Worm (Caenorhabditis elegans) whole organism, L1 larva: ENCODE measurements around the gene smg-7.

Source experiments
- C16A3.4 ChIP-seq: fragments of 150-350 bp; optimal IDR thresholded peaks from 2 replicates; lab custom pipeline; 2014; ENCODE audit warnings: missing biosample characterization, missing genetic modification characterization
- C34B4.2 ChIP-seq: sonication (generic microtip); optimal IDR thresholded peaks from 2 replicates; lab custom pipeline; 2017; ENCODE audit warnings: mild to moderate bottlenecking, missing genetic modification characterization, missing compliant biosample characterization
- alr-1 ChIP-seq: fragments of 200-800 bp; sonication (Bioruptor generic); optimal IDR thresholded peaks from 2 replicates; lab custom pipeline; 2018; ENCODE audit warnings: borderline replicate concordance, mild to moderate bottlenecking, missing genetic modification characterization, missing compliant biosample characterization
- aly-2 ChIP-seq: fragments of 150-350 bp; optimal IDR thresholded peaks from 2 replicates; lab custom pipeline; 2014; ENCODE audit warnings: missing biosample characterization, missing genetic modification characterization
- blmp-1 ChIP-seq: fragments of 150-350 bp; optimal IDR thresholded peaks from 2 replicates; lab custom pipeline; 2014; ENCODE audit warnings: missing biosample characterization, missing genetic modification characterization
- ceh-8 ChIP-seq: fragments of 200-800 bp; sonication (Bioruptor generic); optimal IDR thresholded peaks from 2 replicates; lab custom pipeline; 2018; ENCODE audit warnings: mild to moderate bottlenecking, missing genetic modification characterization, moderate library complexity, missing compliant biosample characterization
- ceh-82 ChIP-seq, 3 experiments: fragments of 150-350 bp in 1 of 3; sonication (generic microtip) in 2 of 3; optimal IDR thresholded peaks; 2 replicates each; lab custom pipeline; 2014 to 2017; ENCODE audit warnings: missing biosample characterization in 3 of 3, missing genetic modification characterization in 3 of 3
- dpl-1 ChIP-seq, 3 experiments: fragments of 150-350 bp in 2 of 3; sonication (generic microtip) in 1 of 3; optimal IDR thresholded peaks; 2 replicates each; lab custom pipeline; 2014 to 2017; ENCODE audit warnings: missing biosample characterization in 3 of 3, missing genetic modification characterization in 3 of 3, missing genetic modification reagents in 3 of 3
- dsc-1 ChIP-seq: sonication (generic microtip); optimal IDR thresholded peaks from 2 replicates; lab custom pipeline; 2016; ENCODE audit warnings: mild to moderate bottlenecking, missing genetic modification characterization, missing compliant biosample characterization
- efl-1 ChIP-seq, 4 experiments: fragments of 150-350 bp; optimal IDR thresholded peaks in 3 of 4; peaks in 1 of 4; 1 replicate in 1 of 4; 2 replicates in 3 of 4; lab custom pipeline; 2014; ENCODE audit warnings: missing biosample characterization in 2 of 4, missing genetic modification characterization in 2 of 4, missing genetic modification reagents in 2 of 4
- efl-3 ChIP-seq: fragments of 200-800 bp; sonication (Bioruptor generic); optimal IDR thresholded peaks from 2 replicates; lab custom pipeline; 2018; ENCODE audit warnings: mild to moderate bottlenecking, missing genetic modification characterization, missing compliant biosample characterization
- egl-27 ChIP-seq, 2 experiments: fragments of 150-350 bp in 1 of 2; sonication (generic microtip); optimal IDR thresholded peaks; 3 replicates each; lab custom pipeline; 2017 to 2018; ENCODE audit warnings: missing biosample characterization in 2 of 2, missing genetic modification characterization in 2 of 2, missing genetic modification reagents in 2 of 2
- elt-3 ChIP-seq, 6 experiments: fragments of 150-350 bp in 1 of 6; sonication (generic microtip); optimal IDR thresholded peaks; 2 replicates each; lab custom pipeline; 2017 to 2018; ENCODE audit warnings: missing biosample characterization in 6 of 6, missing genetic modification characterization in 6 of 6, inconsistent platforms in 1 of 6
- fkh-8 ChIP-seq: sonication (generic microtip); optimal IDR thresholded peaks from 2 replicates; lab custom pipeline; 2016; ENCODE audit warnings: mild to moderate bottlenecking, missing genetic modification characterization, missing compliant biosample characterization
- grh-1 ChIP-seq: fragments of 200-800 bp; sonication (Bioruptor generic); IDR thresholded peaks from 2 replicates; pipeline ENCODE4 v1.3.6; 2022; ENCODE audit warnings: missing genetic modification reagents, missing genetic modification characterization, missing compliant biosample characterization
- hlh-17 ChIP-seq: fragments of 200-800 bp; sonication (Bioruptor generic); optimal IDR thresholded peaks from 2 replicates; lab custom pipeline; 2018; ENCODE audit warnings: missing genetic modification characterization, mild to moderate bottlenecking, missing compliant biosample characterization, moderate library complexity, borderline replicate concordance
- hlh-4 ChIP-seq: sonication (generic microtip); optimal IDR thresholded peaks from 2 replicates; lab custom pipeline; 2016; ENCODE audit warnings: mild to moderate bottlenecking, missing genetic modification characterization, missing compliant biosample characterization
- isw-1 ChIP-seq: fragments of 200-800 bp; sonication (Bioruptor generic); IDR thresholded peaks from 2 replicates; pipeline ENCODE4 v1.3.6; 2022; ENCODE audit warnings: missing genetic modification characterization, missing compliant biosample characterization
- jun-1 ChIP-seq: fragments of 150-350 bp; optimal IDR thresholded peaks from 2 replicates; lab custom pipeline; 2014; ENCODE audit warnings: missing biosample characterization, missing genetic modification reagents, missing genetic modification characterization
- lin-13 ChIP-seq: fragments of 150-350 bp; optimal IDR thresholded peaks from 2 replicates; lab custom pipeline; 2014; ENCODE audit warnings: missing biosample characterization, missing genetic modification reagents, missing genetic modification characterization
- lin-14 ChIP-seq: fragments of 200-800 bp; sonication (Bioruptor generic); optimal IDR thresholded peaks from 2 replicates; lab custom pipeline; 2018; ENCODE audit warnings: mild to moderate bottlenecking, missing genetic modification characterization, moderate library complexity, missing compliant biosample characterization
- lin-35 ChIP-seq, 2 experiments: fragments of 150-350 bp; optimal IDR thresholded peaks; 2 replicates each; lab custom pipeline; 2014; ENCODE audit warnings: missing biosample characterization in 2 of 2, missing genetic modification characterization in 2 of 2, missing genetic modification reagents in 2 of 2
- lsy-2 ChIP-seq, 2 experiments: fragments of 150-350 bp; optimal IDR thresholded peaks; 2 replicates each; lab custom pipeline; 2014; ENCODE audit warnings: missing biosample characterization in 2 of 2, missing genetic modification characterization in 2 of 2
- mef-2 ChIP-seq: fragments of 150-350 bp; optimal IDR thresholded peaks from 2 replicates; lab custom pipeline; 2014; ENCODE audit warnings: missing biosample characterization, missing genetic modification characterization
- mep-1 ChIP-seq: fragments of 150-350 bp; optimal IDR thresholded peaks from 2 replicates; lab custom pipeline; 2014; ENCODE audit warnings: missing biosample characterization, missing genetic modification characterization
- nhr-12 ChIP-seq: sonication (generic microtip); optimal IDR thresholded peaks from 2 replicates; lab custom pipeline; 2017; ENCODE audit warnings: missing biosample characterization, missing genetic modification characterization
- nhr-20 ChIP-seq: sonication (generic microtip); optimal IDR thresholded peaks from 2 replicates; lab custom pipeline; 2016; ENCODE audit warnings: mild to moderate bottlenecking, missing genetic modification characterization, missing compliant biosample characterization
- nhr-237 ChIP-seq: fragments of 150-350 bp; optimal IDR thresholded peaks from 2 replicates; lab custom pipeline; 2014; ENCODE audit warnings: missing biosample characterization, missing genetic modification characterization
- nhr-28 ChIP-seq: fragments of 150-350 bp; optimal IDR thresholded peaks from 2 replicates; lab custom pipeline; 2014; ENCODE audit warnings: missing biosample characterization, missing genetic modification characterization
- nhr-71 ChIP-seq: sonication (generic microtip); optimal IDR thresholded peaks from 2 replicates; lab custom pipeline; 2016; ENCODE audit warnings: mild to moderate bottlenecking, missing genetic modification characterization, moderate library complexity, missing compliant biosample characterization
- nhr-77 ChIP-seq: fragments of 150-350 bp; optimal IDR thresholded peaks from 2 replicates; lab custom pipeline; 2014; ENCODE audit warnings: missing biosample characterization, missing genetic modification characterization
- pax-3 ChIP-seq: fragments of 200-800 bp; sonication (Bioruptor generic); optimal IDR thresholded peaks from 2 replicates; lab custom pipeline; 2018; ENCODE audit warnings: mild to moderate bottlenecking, missing genetic modification characterization, moderate library complexity, missing compliant biosample characterization
- rnt-1 ChIP-seq: sonication (generic microtip); optimal IDR thresholded peaks from 2 replicates; lab custom pipeline; 2016; ENCODE audit warnings: mild to moderate bottlenecking, missing genetic modification characterization, moderate library complexity, missing compliant biosample characterization
- skn-1 ChIP-seq: fragments of 150-350 bp; optimal IDR thresholded peaks from 2 replicates; lab custom pipeline; 2014; ENCODE audit warnings: missing biosample characterization, missing genetic modification characterization
- snu-23 ChIP-seq: sonication (generic microtip); optimal IDR thresholded peaks from 2 replicates; lab custom pipeline; 2016; ENCODE audit warnings: missing genetic modification characterization, missing compliant biosample characterization
- sox-4 ChIP-seq: sonication (generic microtip); optimal IDR thresholded peaks from 2 replicates; lab custom pipeline; 2016; ENCODE audit warnings: missing genetic modification characterization, missing compliant biosample characterization
- swsn-7 ChIP-seq: sonication (generic microtip); optimal IDR thresholded peaks from 2 replicates; lab custom pipeline; 2016; ENCODE audit warnings: missing genetic modification characterization, missing compliant biosample characterization
- tbx-2 ChIP-seq: sonication (generic microtip); optimal IDR thresholded peaks from 2 replicates; lab custom pipeline; 2016; ENCODE audit warnings: missing genetic modification characterization, missing compliant biosample characterization
- tlp-1 ChIP-seq: fragments of 150-350 bp; optimal IDR thresholded peaks from 2 replicates; lab custom pipeline; 2014; ENCODE audit warnings: missing biosample characterization, missing genetic modification characterization
- unc-62 ChIP-seq: fragments of 150-350 bp; optimal IDR thresholded peaks from 2 replicates; lab custom pipeline; 2014; ENCODE audit warnings: missing biosample characterization, missing genetic modification reagents, missing genetic modification characterization
- unc-86 ChIP-seq: sonication (generic microtip); optimal IDR thresholded peaks from 2 replicates; lab custom pipeline; 2016; ENCODE audit warnings: missing genetic modification characterization, missing compliant biosample characterization
- zip-4 ChIP-seq: fragments of 200-800 bp; sonication (Bioruptor generic); optimal IDR thresholded peaks from 2 replicates; lab custom pipeline; 2018; ENCODE audit warnings: mild to moderate bottlenecking, missing genetic modification characterization, moderate library complexity, missing compliant biosample characterization
- ztf-11 ChIP-seq, 2 experiments: sonication (generic microtip); optimal IDR thresholded peaks; 2 replicates each; lab custom pipeline; 2016 to 2017; ENCODE audit warnings: missing genetic modification characterization in 2 of 2, missing biosample characterization in 1 of 2, missing compliant biosample characterization in 1 of 2

smg-7 gene

ce11 chrIV:6785873-6786272 is 43.6 kb upstream of the smg-7 start (continued):
- TF ChIP-seq efl-1 (optimal IDR thresholded peaks at IDR 0.05; lab: Kevin White, UChicago) (peak; percentile 67 to 76), efl-1 (GFP tag; optimal IDR thresholded peaks at IDR 0.05 in 1 of 2; lab: Kevin White, UChicago) (peak; percentile 42 to 88), nhr-12 (tag; lab: Kevin White, UChicago) (no peak), aly-2 (peak; percentile 9), lin-35 (GFP tag; optimal IDR thresholded peaks at IDR 0.05; lab: Kevin White, UChicago) (peak; percentile 52 to 62), isw-1 (GFP tag; lab: Robert Waterston, UW) (peak; percentile 67), pax-3 (tag; lab: Kevin White, UChicago) (no peak), tlp-1 (tag; lab: Kevin White, UChicago) (no peak), skn-1 (tag; lab: Kevin White, UChicago) (peak; percentile 82), dsc-1 (tag; lab: Kevin White, UChicago) (peak; percentile 90), grh-1 (no peak), unc-86 (tag; lab: Kevin White, UChicago) (peak; percentile 53), ceh-8 (GFP tag; lab: Kevin White, UChicago) (peak; percentile 1), mep-1 (tag; lab: Kevin White, UChicago) (peak; percentile 87), C34B4.2 (tag; lab: Kevin White, UChicago) (no peak), hlh-4 (tag; lab: Kevin White, UChicago) (no peak), zip-4 (GFP tag; lab: Kevin White, UChicago) (peak; percentile 98), snu-23 (peak; percentile 89), hlh-17 (GFP tag; lab: Kevin White, UChicago) (no peak), ceh-82 (tag; optimal IDR thresholded peaks at IDR 0.05; lab: Kevin White, UChicago) (peak; percentile 47 to 78 (median 78)), C16A3.4 (no peak), nhr-237 (peak; percentile 25), jun-1 (tag; lab: Kevin White, UChicago) (peak; percentile 25), efl-3 (GFP tag; lab: Kevin White, UChicago) (no peak), sox-4 (tag; lab: Kevin White, UChicago) (no peak), fkh-8 (tag; lab: Kevin White, UChicago) (peak; percentile 35), mef-2 (peak; percentile 13), alr-1 (no peak), lin-14 (GFP tag; lab: Kevin White, UChicago) (peak; percentile 96), ztf-11 (tag; optimal IDR thresholded peaks at IDR 0.05; lab: Kevin White, UChicago) (no peak), nhr-28 (tag; lab: Kevin White, UChicago) (no peak), lin-13 (GFP tag; lab: Kevin White, UChicago) (peak; percentile 37)
- TF ChIP-seq, all 84 proteins: peak for 44

DNA sequence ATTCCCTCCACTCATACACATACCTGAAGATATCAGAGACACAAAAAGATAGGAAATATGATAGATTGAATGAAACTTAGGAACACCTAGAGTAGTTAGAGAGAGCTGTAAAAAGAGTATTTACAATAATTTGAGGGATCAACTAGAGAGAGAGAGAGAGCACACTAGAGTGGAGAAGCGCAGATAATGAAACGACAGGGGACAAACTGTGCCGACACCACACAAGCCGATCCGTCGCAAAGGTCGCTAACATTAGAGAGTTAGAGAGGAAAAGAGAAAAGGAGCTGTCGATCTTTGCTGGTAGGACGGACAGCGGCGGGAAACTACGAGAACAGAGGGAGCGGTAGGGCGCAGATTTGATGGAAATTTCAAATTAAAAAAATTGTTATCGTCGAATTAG is 42.9 kb upstream of the smg-7 start, which contains the start of gene dyci-1:
Gene dyci-1, minus strand, starts transcription at position 122 of the 400 bp plus-strand sequence.
- TF ChIP-seq snu-23 (peak; percentile 52), lsy-2 (tag; optimal IDR thresholded peaks at IDR 0.05; lab: Kevin White, UChicago) (peak in 1 of 2 experiments; percentile 49), nhr-28 (tag; lab: Kevin White, UChicago) (no peak), C34B4.2 (tag; lab: Kevin White, UChicago) (no peak), swsn-7 (tag; lab: Kevin White, UChicago) (peak; percentile 14), nhr-77 (tag; lab: Kevin White, UChicago) (peak; percentile 74), skn-1 (tag; lab: Kevin White, UChicago) (no peak), lin-35 (GFP tag; optimal IDR thresholded peaks at IDR 0.05; lab: Kevin White, UChicago) (peak; percentile 9 to 31), lin-13 (GFP tag; lab: Kevin White, UChicago) (peak; percentile 0), unc-62 (GFP tag; lab: Kevin White, UChicago) (no peak), blmp-1 (tag; lab: Kevin White, UChicago) (peak; percentile 3), elt-3 (tag; optimal IDR thresholded peaks at IDR 0.05; lab: Kevin White, UChicago) (peak in 1 of 6 experiments; percentile 27), nhr-237 (peak; percentile 29), nhr-20 (tag; lab: Kevin White, UChicago) (peak; percentile 46), egl-27 (tag; optimal IDR thresholded peaks at IDR 0.05; lab: Kevin White, UChicago) (peak in 1 of 2 experiments; percentile 15), dpl-1 (GFP tag; optimal IDR thresholded peaks at IDR 0.05; lab: Kevin White, UChicago) (peak in 2 of 3 experiments; percentile 19 to 23), lin-14 (GFP tag; lab: Kevin White, UChicago) (peak; percentile 72), rnt-1 (peak; percentile 45), nhr-71 (tag; lab: Kevin White, UChicago) (peak; percentile 17), efl-1 (optimal IDR thresholded peaks at IDR 0.05; lab: Kevin White, UChicago) (peak; percentile 14 to 34), efl-1 (GFP tag; optimal IDR thresholded peaks at IDR 0.05 in 1 of 2; lab: Kevin White, UChicago) (peak in 1 of 2 experiments; percentile 41), tbx-2 (tag; lab: Kevin White, UChicago) (peak; percentile 5)
